Fruit fly (Drosophila melanogaster) whole organism, adult: ENCODE data around the gene CG12506.

Experiments
- CG12768 ChIP-seq: fragments of 200-800 bp; sonication (Bioruptor generic); optimal IDR thresholded peaks from 2 replicates; lab custom pipeline; 2017; ENCODE audit warnings: missing biosample characterization, missing genetic modification characterization, mild to moderate bottlenecking, moderate library complexity, missing genetic modification reagents
- CG1620 ChIP-seq: fragments of 200-800 bp; sonication (Bioruptor generic); optimal IDR thresholded peaks from 2 replicates; lab custom pipeline; 2016; ENCODE audit warnings: missing biosample characterization, missing genetic modification characterization
- CG33017 ChIP-seq: fragments of 200-800 bp; sonication (Bioruptor generic); optimal IDR thresholded peaks from 2 replicates; lab custom pipeline; 2018; ENCODE audit warnings: missing biosample characterization, mild to moderate bottlenecking, missing genetic modification characterization, moderate library complexity
- CG5204 ChIP-seq: fragments of 200-800 bp; sonication (Bioruptor generic); optimal IDR thresholded peaks from 2 replicates; lab custom pipeline; 2016; ENCODE audit warnings: missing biosample characterization, missing genetic modification characterization
- CG7045 ChIP-seq: fragments of 200-800 bp; sonication (Bioruptor generic); optimal IDR thresholded peaks from 2 replicates; lab custom pipeline; 2017; ENCODE audit warnings: missing biosample characterization, mild to moderate bottlenecking, missing genetic modification characterization
- CG7101 ChIP-seq: fragments of 200-800 bp; sonication (Bioruptor generic); optimal IDR thresholded peaks from 2 replicates; lab custom pipeline; 2018; ENCODE audit warnings: missing biosample characterization, mild to moderate bottlenecking, missing genetic modification characterization, moderate library complexity
- Clk ChIP-seq: fragments of 200-800 bp; sonication (Bioruptor generic); optimal IDR thresholded peaks from 2 replicates; lab custom pipeline; 2017; ENCODE audit warnings: missing biosample characterization, missing genetic modification characterization
- Crg-1 ChIP-seq: fragments of 200-800 bp; sonication (Bioruptor generic); optimal IDR thresholded peaks from 2 replicates; lab custom pipeline; 2016; ENCODE audit warnings: missing biosample characterization, missing genetic modification characterization
- Hr96 ChIP-seq: fragments of 200-800 bp; sonication (Bioruptor generic); optimal IDR thresholded peaks from 2 replicates; lab custom pipeline; 2016; ENCODE audit warnings: missing biosample characterization, missing genetic modification characterization
- kay ChIP-seq: fragments of 200-800 bp; sonication (Bioruptor generic); peaks from one replicate; lab custom pipeline; 2016; ENCODE audit warnings: missing biosample characterization, missing genetic modification characterization, borderline replicate concordance

- TF ChIP-seq Crg-1 (no peak), CG7045 (GFP tag; lab: Kevin White, UChicago) (no peak), CG1620 (GFP tag; lab: Kevin White, UChicago) (no peak), CG33017 (tag; lab: Kevin White, UChicago) (no peak), Hr96 (GFP tag; lab: Kevin White, UChicago) (no peak), CG12768 (GFP tag; lab: Kevin White, UChicago) (no peak), CG7101 (tag; lab: Kevin White, UChicago) (no peak), CG5204 (GFP tag; lab: Kevin White, UChicago) (no peak), kay (no peak), Clk (no peak)
Observed at dm6 chr2L:810277-810676, 36.9 kb downstream of the CG12506 start, which contains the start of gene Nnf1b.
